Worm (Caenorhabditis elegans): ENCODE measurements around the gene mig-22.

DNA sequence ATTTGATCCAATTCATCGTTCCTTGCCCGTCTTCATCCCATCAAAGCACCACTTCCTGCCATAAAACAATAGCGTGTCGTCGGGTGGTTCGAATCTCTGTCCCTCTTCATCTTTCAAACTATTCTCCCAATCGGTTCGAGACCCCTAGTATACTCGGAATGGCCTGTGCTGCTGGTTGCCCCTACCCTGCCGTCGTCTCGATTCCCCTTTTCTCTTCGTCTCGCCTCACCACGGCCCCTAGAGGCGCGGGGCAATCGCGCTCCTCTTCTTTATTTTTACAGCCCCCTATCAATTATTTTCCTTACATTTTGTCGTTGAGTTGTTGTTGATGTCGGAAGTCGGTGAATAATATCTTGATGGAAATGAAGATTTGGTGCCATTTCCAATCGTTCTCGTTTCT is 21.5 kb upstream of the mig-22 start:
- TF ChIP-seq ama-1 (optimal IDR thresholded peaks at IDR 0.05) (no peak), B0310.2 (tag; optimal IDR thresholded peaks at IDR 0.05) (no peak), tra-4 (tag; optimal IDR thresholded peaks at IDR 0.05) (no peak), pes-1 (GFP tag; IDR thresholded peaks at IDR 0.05) (no peak), ceh-36 (tag; optimal IDR thresholded peaks at IDR 0.05) (no peak)
